Worm (Caenorhabditis elegans) whole organism, L4 larva: ENCODE results near the gene C01G10.15.

Experiments
- ZK546.5 ChIP-seq, 2 experiments: sonication (generic microtip); optimal IDR thresholded peaks; 2 replicates each; lab custom pipeline; 2017; ENCODE audit warnings: missing biosample characterization in 2 of 2, missing genetic modification characterization in 2 of 2
- pqm-1 ChIP-seq: sonication (generic microtip); optimal IDR thresholded peaks from 2 replicates; lab custom pipeline; 2017; ENCODE audit warnings: missing biosample characterization, missing genetic modification characterization
- snpc-4 ChIP-seq: fragments of 150-350 bp; optimal IDR thresholded peaks from 2 replicates; lab custom pipeline; 2014; ENCODE audit warnings: missing biosample characterization, missing genetic modification characterization
- unc-130 ChIP-seq: sonication (generic microtip); optimal IDR thresholded peaks from 2 replicates; lab custom pipeline; 2016; ENCODE audit warnings: missing genetic modification reagents, missing genetic modification characterization, missing compliant biosample characterization
- zag-1 ChIP-seq: fragments of 150-350 bp; optimal IDR thresholded peaks from 2 replicates; lab custom pipeline; 2014; ENCODE audit warnings: missing biosample characterization, missing genetic modification characterization

DNA sequence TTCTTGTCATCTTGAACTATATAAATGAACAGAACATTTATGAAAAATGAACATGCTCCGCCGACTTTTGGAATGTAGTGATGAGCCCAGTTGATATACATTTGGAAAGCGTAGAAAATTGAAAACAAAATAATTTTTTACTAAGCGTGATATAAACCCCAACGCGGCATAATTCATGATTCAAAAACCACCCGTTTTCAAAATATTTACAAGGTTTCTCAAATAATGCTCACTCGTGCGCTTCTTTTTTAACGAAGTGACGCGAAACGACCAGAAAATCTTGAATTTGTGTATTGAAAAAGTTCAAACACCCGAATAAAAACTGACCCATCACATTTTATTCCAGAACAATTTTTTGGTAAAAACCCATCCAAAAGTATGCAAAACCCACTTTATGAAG lies 40.3 kb upstream of the C01G10.15 start, which contains the start of gene srj-27:
- TF ChIP-seq zag-1 (no peak), unc-130 (GFP tag; lab: Kevin White, UChicago) (no peak), pqm-1 (no peak), snpc-4 (no peak), ZK546.5 (tag; optimal IDR thresholded peaks at IDR 0.05; lab: Kevin White, UChicago) (no peak)
